Fruit fly (Drosophila melanogaster): ENCODE data around the gene CG34436.

DNA sequence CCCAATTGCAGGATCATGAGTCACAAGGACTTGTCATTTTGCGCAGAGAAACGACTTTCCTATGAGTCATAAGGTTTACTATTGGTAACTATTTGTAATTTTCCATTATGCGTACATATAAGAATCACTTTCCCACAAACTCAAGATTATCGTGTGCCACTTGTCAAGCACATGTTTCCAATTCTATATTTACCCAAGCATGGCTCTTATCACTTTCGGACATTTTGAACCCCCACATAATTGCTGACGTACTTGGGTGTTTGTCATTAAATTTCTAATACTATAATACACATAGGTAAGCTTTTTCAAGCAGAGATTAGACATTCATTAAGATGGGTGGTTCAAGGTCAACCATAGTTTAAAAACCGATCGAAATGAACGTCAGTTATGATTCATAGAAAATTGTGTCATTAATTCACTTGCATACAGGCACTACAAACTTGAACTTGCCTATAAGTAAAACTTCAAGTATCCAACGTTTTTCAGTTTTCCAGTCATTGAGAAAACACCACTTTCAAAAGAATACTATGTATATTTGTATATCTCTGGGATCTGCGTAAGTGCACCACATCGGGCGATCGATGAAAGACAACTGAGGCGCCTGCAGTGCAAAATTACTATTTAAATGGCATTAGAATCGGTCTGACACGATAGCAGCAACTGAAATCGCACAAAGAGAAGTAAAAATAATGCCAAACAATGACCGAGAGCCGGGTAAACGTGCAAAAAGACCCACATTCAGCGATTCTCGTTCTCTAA lies 45.5 kb downstream of the CG34436 start:
- TF ChIP-seq Mnt (GFP tag; optimal IDR thresholded peaks at IDR 0.05) (no peak), kay (GFP tag; ENCODE audit: borderline replicate concordance) (peak; percentile 91), Crg-1 (GFP tag; optimal IDR thresholded peaks at IDR 0.05) (no peak), ovo (GFP tag; optimal IDR thresholded peaks at IDR 0.05) (no peak), cnc (optimal IDR thresholded peaks at IDR 0.05) (no peak), CG11617 (GFP tag; optimal IDR thresholded peaks at IDR 0.05) (no peak), CG12768 (GFP tag; optimal IDR thresholded peaks at IDR 0.05) (no peak), tj (GFP tag; optimal IDR thresholded peaks at IDR 0.05) (no peak), CG14711 (tag; optimal IDR thresholded peaks at IDR 0.05) (no peak), toe (GFP tag; optimal IDR thresholded peaks at IDR 0.05) (no peak), CG5204 (GFP tag; optimal IDR thresholded peaks at IDR 0.05) (no peak), Clk (GFP tag; optimal IDR thresholded peaks at IDR 0.05) (no peak), bab1 (GFP tag; optimal IDR thresholded peaks at IDR 0.05) (no peak)

All from whole organism, adult.